Fruit fly (Drosophila melanogaster): Measurements from ENCODE around the gene Jhbp4.

The Jhbp4 gene

dm6 chr3R:16010009-16010505 lies 33.2 kb upstream of the Jhbp4 start:
- no peak for TF ChIP-seq D19A (tag; optimal IDR thresholded peaks at IDR 0.05)
- no peak for TF ChIP-seq CG6683 (GFP tag; optimal IDR thresholded peaks at IDR 0.05)
- TF ChIP-seq CG11456 (GFP tag; IDR thresholded peaks at IDR 0.05): 0 out of 3 replicates have a peak, but pooled peaks have one; percentile 54
- no peak for TF ChIP-seq fd102C (GFP tag; optimal IDR thresholded peaks at IDR 0.05)
- no peak for TF ChIP-seq Doc3 (GFP tag; IDR thresholded peaks at IDR 0.05; ENCODE audit: partially characterized antibody)
- no peak for TF ChIP-seq CG8944 (GFP tag; optimal IDR thresholded peaks at IDR 0.05)
- TF ChIP-seq Dip2 (GFP tag; IDR thresholded peaks at IDR 0.05): no peak
- TF ChIP-seq schlank (tag; optimal IDR thresholded peaks at IDR 0.05): no peak
- TF ChIP-seq HLH3B (GFP tag; IDR thresholded peaks at IDR 0.05): no peak
- TF ChIP-seq Ets65A (GFP tag): peak; percentile 78
- peak; percentile 95 for TF ChIP-seq Nf-YB (GFP tag; optimal IDR thresholded peaks at IDR 0.05)
- TF ChIP-seq seq (GFP tag; IDR thresholded peaks at IDR 0.05): peak; percentile 25; the same call in 1 of the 2 replicates
- no peak for TF ChIP-seq h (optimal IDR thresholded peaks at IDR 0.05)
- TF ChIP-seq dimm (GFP tag; IDR thresholded peaks at IDR 0.05): no peak
- no peak for TF ChIP-seq Hr78 (GFP tag; optimal IDR thresholded peaks at IDR 0.05)
- TF ChIP-seq Ssrp (tag; optimal IDR thresholded peaks at IDR 0.05): no peak
- TF ChIP-seq wor (GFP tag; IDR thresholded peaks at IDR 0.05): no peak
- TF ChIP-seq CG30020 (tag; optimal IDR thresholded peaks at IDR 0.05): no peak
- peak; percentile 65 for TF ChIP-seq sd (tag; optimal IDR thresholded peaks at IDR 0.05)
- TF ChIP-seq grau (tag; optimal IDR thresholded peaks at IDR 0.05): no peak
- peak; percentile 50 for TF ChIP-seq sug (tag; optimal IDR thresholded peaks at IDR 0.05)
- no peak for TF ChIP-seq corto (GFP tag; optimal IDR thresholded peaks at IDR 0.05)
- no peak for TF ChIP-seq CG1647 (GFP tag; optimal IDR thresholded peaks at IDR 0.05)
- TF ChIP-seq CG2199 (GFP tag; IDR thresholded peaks at IDR 0.05): 0 out of 3 replicates have a peak, but pooled peaks have one; percentile 53
- no peak for TF ChIP-seq bbx (GFP tag; IDR thresholded peaks at IDR 0.05; ENCODE audit: partially characterized antibody)
- no peak for TF ChIP-seq jigr1 (GFP tag; IDR thresholded peaks at IDR 0.05)
- TF ChIP-seq mirr (GFP tag; optimal IDR thresholded peaks at IDR 0.05): peak; percentile 40
- TF ChIP-seq CG10321 (GFP tag; IDR thresholded peaks at IDR 0.05): no peak
- TF ChIP-seq pros (GFP tag; optimal IDR thresholded peaks at IDR 0.05): no peak
- no peak for TF ChIP-seq jumu (GFP tag; optimal IDR thresholded peaks at IDR 0.05)
- peak; percentile 46 for TF ChIP-seq cwo (GFP tag; optimal IDR thresholded peaks at IDR 0.05)
- TF ChIP-seq exex (tag; optimal IDR thresholded peaks at IDR 0.05): peak; percentile 68
- no peak for TF ChIP-seq CG18619 (GFP tag; optimal IDR thresholded peaks at IDR 0.05)
- no peak for TF ChIP-seq HmgD (GFP tag; optimal IDR thresholded peaks at IDR 0.05)
- no peak for TF ChIP-seq CG2202 (tag; optimal IDR thresholded peaks at IDR 0.05)
- TF ChIP-seq Atf-2 (GFP tag; optimal IDR thresholded peaks at IDR 0.05): no peak
- TF ChIP-seq phol (tag; optimal IDR thresholded peaks at IDR 0.05): peak; percentile 67
- no peak for TF ChIP-seq sens (GFP tag)
- TF ChIP-seq CG2116 (GFP tag; optimal IDR thresholded peaks at IDR 0.05): no peak
- TF ChIP-seq Nf-YC (tag; optimal IDR thresholded peaks at IDR 0.05): peak; percentile 89
- TF ChIP-seq NC2β (GFP tag; optimal IDR thresholded peaks at IDR 0.05): no peak
- TF ChIP-seq C15 (GFP tag; IDR thresholded peaks at IDR 0.05): no peak
- no peak for TF ChIP-seq CG17568 (GFP tag; optimal IDR thresholded peaks at IDR 0.05)
- TF ChIP-seq Ets97D (GFP tag; optimal IDR thresholded peaks at IDR 0.05): no peak
- TF ChIP-seq CG11696 (GFP tag; IDR thresholded peaks at IDR 0.05): no peak
- TF ChIP-seq Eip74EF (GFP tag; optimal IDR thresholded peaks at IDR 0.05): no peak
- no peak for TF ChIP-seq Mad (GFP tag; optimal IDR thresholded peaks at IDR 0.05)
- peak; percentile 78 for TF ChIP-seq grn (GFP tag; optimal IDR thresholded peaks at IDR 0.05)
- TF ChIP-seq CG16779 (GFP tag; IDR thresholded peaks at IDR 0.05): no peak
- TF ChIP-seq az2 (GFP tag; optimal IDR thresholded peaks at IDR 0.05): no peak
- TF ChIP-seq kni (GFP tag; optimal IDR thresholded peaks at IDR 0.05): no peak
